Worm (Caenorhabditis elegans): ENCODE data around the gene C11D2.3.

Gene C11D2.3

DNA sequence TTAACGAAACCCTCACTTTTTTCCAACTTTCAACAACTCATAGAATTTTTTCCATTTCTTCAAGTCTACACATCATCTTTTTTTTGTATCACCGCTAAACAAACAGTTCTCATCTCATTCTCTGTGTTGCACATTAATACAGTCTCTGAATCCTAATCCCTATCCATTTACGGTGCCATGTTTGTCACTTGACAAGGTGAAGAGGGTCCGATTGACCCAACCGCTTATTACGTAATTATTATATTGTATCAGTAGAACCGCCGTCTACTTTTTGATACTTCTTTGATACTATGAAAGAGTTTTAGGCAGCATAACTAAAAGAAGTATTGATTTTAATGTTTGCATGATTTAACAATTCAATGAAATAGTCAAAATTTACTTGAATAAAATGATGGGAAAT is 17.0 kb upstream of the C11D2.3 start:
- TF ChIP-seq ceh-32 (tag; optimal IDR thresholded peaks at IDR 0.05; ENCODE audit: poor library complexity) (no peak), dve-1 (tag; optimal IDR thresholded peaks at IDR 0.05; ENCODE audit: insufficient read depth) (no peak), lin-38 (GFP tag; IDR thresholded peaks at IDR 0.05) (no peak), hif-1 (tag; optimal IDR thresholded peaks at IDR 0.05) (no peak)

DNA sequence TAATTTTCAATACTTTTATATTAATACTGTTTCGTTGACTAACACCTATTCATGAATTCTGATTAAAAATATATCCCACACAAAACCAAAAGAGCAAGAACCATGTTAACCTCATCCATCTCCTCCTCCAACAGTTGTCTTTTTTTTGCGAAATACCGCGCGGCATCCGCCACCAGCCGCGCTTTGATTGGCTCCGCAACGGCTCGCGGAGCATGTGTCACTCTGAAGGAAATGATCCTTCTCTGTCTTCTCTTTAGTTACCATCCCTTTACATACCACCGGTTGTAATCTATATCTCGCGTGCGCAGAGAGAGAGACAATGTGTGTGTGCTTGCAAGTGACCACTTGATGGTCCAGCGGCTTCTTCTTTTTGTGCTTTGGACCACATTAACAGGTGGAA is 16.0 kb upstream of the C11D2.3 start:
- peak in 1 of 2 experiments; percentile 28 for TF ChIP-seq unc-62 (GFP tag; optimal IDR thresholded peaks at IDR 0.05 in 1 of 2)
- no peak for TF ChIP-seq unc-62 (tag; optimal IDR thresholded peaks at IDR 0.05)
- TF ChIP-seq daf-19 (GFP tag; conservative IDR thresholded peaks at IDR 0.05) = no peak

ce11 chrIV:6140260-6140659 is 11.4 kb upstream of the C11D2.3 start:
- TF ChIP-seq snpc-1.2 (GFP tag; IDR thresholded peaks at IDR 0.05) = peak; percentile 71; the same call in 1 of the 2 replicates

- TF ChIP-seq daf-16 (GFP tag; optimal IDR thresholded peaks at IDR 0.05) = no peak
- no peak for TF ChIP-seq daf-16 (tag; optimal IDR thresholded peaks at IDR 0.05)
- peak in 1 of 2 experiments; percentile 35 for TF ChIP-seq unc-62 (GFP tag; optimal IDR thresholded peaks at IDR 0.05 in 1 of 2)
- TF ChIP-seq unc-62 (tag; optimal IDR thresholded peaks at IDR 0.05) = no peak
Measured at ce11 chrIV:6140700-6141099, 10.9 kb upstream of the C11D2.3 start.

- no peak for TF ChIP-seq ctbp-1 (GFP tag; IDR thresholded peaks at IDR 0.05)
- TF ChIP-seq hlh-11 (tag; optimal IDR thresholded peaks at IDR 0.05) = no peak
- TF ChIP-seq saeg-2 (GFP tag; IDR thresholded peaks at IDR 0.05) = no peak
- TF ChIP-seq nhr-102 (tag; optimal IDR thresholded peaks at IDR 0.05) = no peak
- TF ChIP-seq aha-1 (tag) = peak; percentile 94
- no peak for TF ChIP-seq ama-1 (optimal IDR thresholded peaks at IDR 0.05)
Measured at ce11 chrIV:6145984-6146383, 5.6 kb upstream of the C11D2.3 start.

DNA sequence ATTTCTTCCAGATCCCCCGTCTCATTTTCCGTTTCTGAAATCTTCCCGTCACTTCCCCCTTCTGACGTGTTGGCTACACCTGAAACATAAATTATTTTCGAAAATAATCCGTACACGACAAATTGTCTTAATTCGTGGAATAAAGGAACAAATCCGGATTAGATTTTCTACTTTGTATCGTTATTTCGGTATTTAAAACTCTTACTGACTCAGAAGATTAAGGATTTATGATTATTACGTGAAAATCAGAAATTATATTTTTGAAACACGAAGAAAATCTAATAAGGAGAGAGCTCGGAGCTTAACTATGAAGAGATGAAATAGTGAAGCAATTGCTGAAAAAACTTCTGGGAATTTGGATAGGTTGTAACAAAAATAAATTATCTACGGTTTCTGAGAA is 2.3 kb upstream of the C11D2.3 start:
- TF ChIP-seq aha-1 (tag) = peak; percentile 75
- no peak for TF ChIP-seq madf-9 (GFP tag; conservative IDR thresholded peaks at IDR 0.05)

DNA sequence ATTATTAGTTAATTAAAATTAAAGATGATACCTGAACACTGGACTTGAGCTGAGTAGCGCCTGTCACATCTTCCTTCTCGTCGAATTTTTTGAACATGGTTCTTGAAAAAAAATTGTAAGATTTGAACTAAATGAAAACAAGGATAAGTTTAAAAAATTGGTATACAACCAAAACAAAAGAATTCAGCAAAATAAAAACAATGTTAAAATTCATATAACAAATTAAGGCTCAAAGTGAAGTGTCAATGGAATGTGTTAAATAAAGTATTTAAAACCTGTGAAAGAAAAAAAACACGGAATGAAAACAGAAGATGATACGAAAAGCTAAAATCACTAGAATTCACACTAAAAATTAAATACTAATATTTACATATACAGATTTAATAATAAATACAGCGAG is 3.7 kb downstream of the C11D2.3 start, which contains the start of gene C11D2.7:
TSS of gene C11D2.7 (minus strand) at position 101 of the 400 bp plus-strand sequence.
- no peak for TF ChIP-seq mdt-29 (GFP tag; IDR thresholded peaks at IDR 0.05)
- no peak for TF ChIP-seq daf-16 (GFP tag; optimal IDR thresholded peaks at IDR 0.05)
- TF ChIP-seq daf-16 (tag; optimal IDR thresholded peaks at IDR 0.05) = peak; percentile 15

DNA sequence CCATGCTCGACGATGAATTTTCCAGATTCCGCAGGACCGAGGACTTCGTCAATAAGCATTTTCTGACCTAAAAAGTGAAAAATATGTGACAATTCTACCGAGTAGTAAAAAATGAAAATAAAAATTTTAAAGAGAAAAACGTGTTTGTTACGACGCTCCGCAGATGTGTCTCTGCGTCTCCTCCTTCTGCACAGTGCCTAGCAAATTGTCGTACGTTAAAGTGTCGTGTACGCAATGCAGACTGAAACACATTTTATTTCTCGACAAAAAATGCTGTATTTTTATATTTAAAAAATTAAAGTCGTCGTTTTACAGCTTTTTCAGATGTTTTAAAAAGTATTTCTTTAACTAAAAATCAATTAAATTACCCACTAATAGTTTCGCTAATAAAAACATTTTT is 5.2 kb downstream of the C11D2.3 start, which contains the start of gene C11D2.4:
TSS of gene C11D2.4 (minus strand) at position 128 of the 400 bp plus-strand sequence.
- TF ChIP-seq mes-2 (tag; optimal IDR thresholded peaks at IDR 0.05; ENCODE audit: poor library complexity, severe bottlenecking) (no peak), unc-62 (GFP tag; optimal IDR thresholded peaks at IDR 0.05 in 1 of 2) (peak in 1 of 2 experiments; percentile 63), unc-62 (tag; optimal IDR thresholded peaks at IDR 0.05) (no peak), nhr-10 (tag; optimal IDR thresholded peaks at IDR 0.05) (no peak), rbr-2 (tag; optimal IDR thresholded peaks at IDR 0.05) (peak; percentile 24), dpl-1 (GFP tag; optimal IDR thresholded peaks at IDR 0.05) (peak; percentile 65), lin-38 (GFP tag; IDR thresholded peaks at IDR 0.05) (peak; percentile 43; the same call in 1 of the 2 replicates), snpc-1.2 (GFP tag; IDR thresholded peaks at IDR 0.05) (peak; percentile 86), daf-16 (GFP tag; optimal IDR thresholded peaks at IDR 0.05) (no peak), daf-16 (tag; optimal IDR thresholded peaks at IDR 0.05) (peak; percentile 49), aha-1 (tag) (no peak), lin-39 (tag; optimal IDR thresholded peaks at IDR 0.05) (no peak), ceh-28 (tag; optimal IDR thresholded peaks at IDR 0.05) (no peak), T20F7.1 (GFP tag; optimal IDR thresholded peaks at IDR 0.05) (peak; percentile 60), arid-1 (GFP tag; conservative IDR thresholded peaks at IDR 0.05) (no peak), lir-3 (tag; optimal IDR thresholded peaks at IDR 0.05) (no peak), F10B5.3 (tag; optimal IDR thresholded peaks at IDR 0.05) (no peak), egl-43 (GFP tag; IDR thresholded peaks at IDR 0.05) (no peak)

All from whole organism, L4 larva.